Fruit fly (Drosophila melanogaster): Measurements from ENCODE around the gene RpL26.

dm6 chr3L:18901411-18901810 lies 2.7 kb downstream of the RpL26 start, which contains the start of the genes arx and CG6843:
- no peak for TF ChIP-seq Oaz (GFP tag; IDR thresholded peaks at IDR 0.05)
- no peak for TF ChIP-seq CG34376 (GFP tag; optimal IDR thresholded peaks at IDR 0.05)
